Fruit fly (Drosophila melanogaster) whole organism, embryonic: Measurements from ENCODE around the gene Ythdc1.

Source experiments
- Ada2b ChIP-seq: fragments of 200-800 bp; sonication (Bioruptor generic); IDR thresholded peaks from 2 replicates; pipeline ENCODE4 v1.3.6; 2022; ENCODE audit warnings: missing biosample characterization, missing genetic modification characterization
- CG10274 ChIP-seq: fragments of 200-800 bp; sonication (Bioruptor generic); optimal IDR thresholded peaks from 3 replicates; lab custom pipeline; 2017; ENCODE audit warnings: missing biosample characterization, mild to moderate bottlenecking, missing genetic modification characterization
- CG11085 ChIP-seq: fragments of 200-800 bp; sonication (Bioruptor generic); IDR thresholded peaks from 2 replicates; pipeline ENCODE4 v1.3.6; 2022; ENCODE audit warnings: missing biosample characterization, missing genetic modification characterization
- CG11093 ChIP-seq: fragments of 200-800 bp; sonication (Bioruptor generic); IDR thresholded peaks from 3 replicates; pipeline ENCODE4 v1.3.6; 2022; ENCODE audit warnings: missing biosample characterization, missing genetic modification characterization
- CG12071 ChIP-seq: fragments of 200-800 bp; sonication (Bioruptor generic); optimal IDR thresholded peaks from 3 replicates; lab custom pipeline; 2018; ENCODE audit warnings: missing biosample characterization, mild to moderate bottlenecking, missing genetic modification characterization
- CG12104 ChIP-seq: fragments of 200-800 bp; sonication (Bioruptor generic); optimal IDR thresholded peaks from 3 replicates; lab custom pipeline; 2016; ENCODE audit warnings: missing biosample characterization, missing genetic modification characterization
- CG14014 ChIP-seq: fragments of 200-800 bp; sonication (Bioruptor generic); IDR thresholded peaks from 2 replicates; pipeline ENCODE4 v1.3.6; 2022; ENCODE audit warnings: missing biosample characterization, missing genetic modification characterization
- CG14441 ChIP-seq: fragments of 200-800 bp; sonication (Bioruptor generic); IDR thresholded peaks from 2 replicates; pipeline ENCODE4 v1.3.6; 2022; ENCODE audit warnings: missing biosample characterization, missing genetic modification characterization
- CG14710 ChIP-seq: fragments of 200-800 bp; sonication (Bioruptor generic); optimal IDR thresholded peaks from 3 replicates; lab custom pipeline; 2019; ENCODE audit warnings: missing biosample characterization, mild to moderate bottlenecking, missing genetic modification characterization, moderate library complexity
- CG15011 ChIP-seq: fragments of 200-800 bp; sonication (Bioruptor generic); optimal IDR thresholded peaks from 3 replicates; lab custom pipeline; 2018; ENCODE audit warnings: missing biosample characterization, mild to moderate bottlenecking, missing genetic modification characterization
- CG1603 ChIP-seq: fragments of 200-800 bp; sonication (Bioruptor generic); optimal IDR thresholded peaks from 2 replicates; lab custom pipeline; 2019; ENCODE audit warnings: missing biosample characterization, mild to moderate bottlenecking, missing genetic modification characterization, moderate library complexity
- CG17385 ChIP-seq: fragments of 200-800 bp; sonication (Bioruptor generic); optimal IDR thresholded peaks from 3 replicates; lab custom pipeline; 2018; ENCODE audit warnings: missing biosample characterization, mild to moderate bottlenecking, missing genetic modification characterization
- CG18262 ChIP-seq: fragments of 200-800 bp; optimal IDR thresholded peaks from 3 replicates; lab custom pipeline; 2019; ENCODE audit warnings: missing biosample characterization, mild to moderate bottlenecking, missing genetic modification characterization, moderate library complexity
- CG2120 ChIP-seq: fragments of 200-800 bp; sonication (Bioruptor generic); optimal IDR thresholded peaks from 3 replicates; lab custom pipeline; 2016; ENCODE audit warnings: missing biosample characterization, missing genetic modification characterization
- CG2678 ChIP-seq: fragments of 200-800 bp; sonication (Bioruptor generic); optimal IDR thresholded peaks from 3 replicates; lab custom pipeline; 2019; ENCODE audit warnings: missing biosample characterization, mild to moderate bottlenecking, missing genetic modification characterization, moderate library complexity
- CG34422 ChIP-seq: fragments of 200-800 bp; sonication (Bioruptor generic); IDR thresholded peaks from 3 replicates; pipeline ENCODE4 v1.3.6; 2022; ENCODE audit warnings: missing biosample characterization, missing genetic modification characterization
- CG3847 ChIP-seq: fragments of 200-800 bp; sonication (Bioruptor generic); IDR thresholded peaks from 2 replicates; pipeline ENCODE4 v1.3.6; 2022; ENCODE audit warnings: missing biosample characterization, missing genetic modification characterization
- CG42726 ChIP-seq: fragments of 200-800 bp; sonication (Bioruptor generic); IDR thresholded peaks from 2 replicates; pipeline ENCODE4 v1.3.6; 2022; ENCODE audit warnings: missing biosample characterization, missing genetic modification characterization; ENCODE audit not compliant: partially characterized antibody
- CG4360 ChIP-seq: fragments of 200-800 bp; sonication (Bioruptor generic); IDR thresholded peaks from 2 replicates; pipeline ENCODE4 v1.3.6; 2022; ENCODE audit warnings: missing biosample characterization, missing genetic modification characterization
- CG4707 ChIP-seq: fragments of 200-800 bp; sonication (Bioruptor generic); optimal IDR thresholded peaks from 2 replicates; lab custom pipeline; 2018; ENCODE audit warnings: missing biosample characterization, mild to moderate bottlenecking, missing genetic modification characterization, moderate library complexity
- CG9797 ChIP-seq: fragments of 200-800 bp; sonication (Bioruptor generic); optimal IDR thresholded peaks from 3 replicates; lab custom pipeline; 2018; ENCODE audit warnings: missing biosample characterization, mild to moderate bottlenecking, missing genetic modification characterization
- E2f1 ChIP-seq: fragments of 200-800 bp; sonication (Bioruptor generic); IDR thresholded peaks from 2 replicates; pipeline ENCODE4 v1.3.6; 2022; ENCODE audit warnings: missing biosample characterization, missing genetic modification characterization
- HLH3B ChIP-seq: fragments of 200-800 bp; sonication (Bioruptor generic); IDR thresholded peaks from 2 replicates; pipeline ENCODE4 v1.3.6; 2022; ENCODE audit warnings: missing biosample characterization, missing genetic modification characterization
- Hmr ChIP-seq: fragments of 200-800 bp; sonication (Bioruptor generic); optimal IDR thresholded peaks from 3 replicates; lab custom pipeline; 2017; ENCODE audit warnings: mild to moderate bottlenecking, missing biosample characterization, missing genetic modification reagents, missing genetic modification characterization
- MESR4 ChIP-seq: fragments of 200-800 bp; sonication (Bioruptor generic); optimal IDR thresholded peaks from 2 replicates; lab custom pipeline; 2018; ENCODE audit warnings: missing biosample characterization, mild to moderate bottlenecking, missing genetic modification characterization, moderate library complexity
- Meics ChIP-seq: fragments of 200-800 bp; sonication (Bioruptor generic); optimal IDR thresholded peaks from 2 replicates; lab custom pipeline; 2017; ENCODE audit warnings: missing biosample characterization, mild to moderate bottlenecking, missing genetic modification characterization
- TFAM ChIP-seq: fragments of 200-800 bp; sonication (Bioruptor generic); optimal IDR thresholded peaks from 2 replicates; lab custom pipeline; 2017; ENCODE audit warnings: missing biosample characterization, missing genetic modification characterization, inconsistent platforms
- ap ChIP-seq: fragments of 200-800 bp; sonication (Bioruptor generic); IDR thresholded peaks from 2 replicates; pipeline ENCODE4 v1.3.6; 2022; ENCODE audit warnings: missing biosample characterization, missing genetic modification characterization
- bbx ChIP-seq: fragments of 200-800 bp; sonication (Bioruptor generic); IDR thresholded peaks from 2 replicates; pipeline ENCODE4 v1.3.6; 2022; ENCODE audit warnings: missing biosample characterization, missing genetic modification characterization; ENCODE audit not compliant: partially characterized antibody
- bcd ChIP-seq: fragments of 200-800 bp; sonication (Bioruptor generic); optimal IDR thresholded peaks from 2 replicates; lab custom pipeline; 2017; ENCODE audit warnings: missing biosample characterization, mild to moderate bottlenecking, missing genetic modification characterization
- bowl ChIP-seq: fragments of 200-800 bp; sonication (Bioruptor generic); IDR thresholded peaks from 2 replicates; pipeline ENCODE4 v1.3.6; 2022; ENCODE audit warnings: missing biosample characterization, missing genetic modification characterization
- bsh ChIP-seq, 2 experiments: fragments of 200-800 bp; sonication (Bioruptor generic); optimal IDR thresholded peaks; 2 replicates each; lab custom pipeline; 2017 to 2018; ENCODE audit warnings: mild to moderate bottlenecking in 2 of 2, missing biosample characterization in 2 of 2, missing genetic modification characterization in 2 of 2, moderate library complexity in 1 of 2
- ci ChIP-seq: fragments of 200-800 bp; sonication (Bioruptor generic); IDR thresholded peaks from 3 replicates; pipeline ENCODE4 v1.3.6; 2022; ENCODE audit warnings: missing biosample characterization, missing genetic modification characterization
- crc ChIP-seq: fragments of 200-800 bp; sonication (Bioruptor generic); optimal IDR thresholded peaks from 2 replicates; lab custom pipeline; 2016; ENCODE audit warnings: missing biosample characterization, missing genetic modification characterization
- dmrt11E ChIP-seq: fragments of 200-800 bp; sonication (Bioruptor generic); optimal IDR thresholded peaks from 3 replicates; lab custom pipeline; 2018; ENCODE audit warnings: missing biosample characterization, mild to moderate bottlenecking, missing genetic modification characterization, moderate library complexity
- fd64A ChIP-seq: fragments of 200-800 bp; sonication (Bioruptor generic); optimal IDR thresholded peaks from 3 replicates; lab custom pipeline; 2018; ENCODE audit warnings: missing biosample characterization, mild to moderate bottlenecking, missing genetic modification characterization
- gsb-n ChIP-seq: fragments of 200-800 bp; sonication (Bioruptor generic); optimal IDR thresholded peaks from 3 replicates; lab custom pipeline; 2018; ENCODE audit warnings: missing biosample characterization, mild to moderate bottlenecking, missing genetic modification characterization
- ken ChIP-seq: fragments of 200-800 bp; sonication (Bioruptor generic); IDR thresholded peaks from 3 replicates; pipeline ENCODE4 v1.3.6; 2022; ENCODE audit warnings: missing biosample characterization, missing genetic modification characterization
- kni ChIP-seq: fragments of 200-800 bp; sonication (Bioruptor generic); optimal IDR thresholded peaks from 3 replicates; lab custom pipeline; 2017; ENCODE audit warnings: mild to moderate bottlenecking, missing biosample characterization, missing genetic modification reagents, missing genetic modification characterization
- lab ChIP-seq: fragments of 200-800 bp; sonication (Bioruptor generic); optimal IDR thresholded peaks from 3 replicates; lab custom pipeline; 2017; ENCODE audit warnings: missing biosample characterization, missing genetic modification characterization, mild to moderate bottlenecking, moderate library complexity, missing genetic modification reagents
- repo ChIP-seq: fragments of 200-800 bp; sonication (Bioruptor generic); optimal IDR thresholded peaks from 2 replicates; lab custom pipeline; 2016; ENCODE audit warnings: missing biosample characterization, missing genetic modification characterization
- sens ChIP-seq: fragments of 200-800 bp; sonication (Bioruptor generic); peaks from one replicate; lab custom pipeline; 2016; ENCODE audit warnings: missing biosample characterization, missing genetic modification characterization
- seq ChIP-seq: fragments of 200-800 bp; sonication (Bioruptor generic); IDR thresholded peaks from 2 replicates; pipeline ENCODE4 v1.3.6; 2022; ENCODE audit warnings: missing biosample characterization, missing genetic modification characterization
- sug ChIP-seq: fragments of 200-800 bp; optimal IDR thresholded peaks from 2 replicates; lab custom pipeline; 2019; ENCODE audit warnings: missing biosample characterization, mild to moderate bottlenecking, missing genetic modification characterization, moderate library complexity
- unpg ChIP-seq: fragments of 200-800 bp; sonication (Bioruptor generic); optimal IDR thresholded peaks from 3 replicates; lab custom pipeline; 2018; ENCODE audit warnings: missing biosample characterization, mild to moderate bottlenecking, missing genetic modification characterization, moderate library complexity
- vvl ChIP-seq: fragments of 200-800 bp; sonication (Bioruptor generic); IDR thresholded peaks from 2 replicates; pipeline ENCODE4 v1.3.6; 2022; ENCODE audit warnings: missing biosample characterization, missing genetic modification characterization
- wek ChIP-seq: fragments of 200-800 bp; sonication (Bioruptor generic); optimal IDR thresholded peaks from 3 replicates; lab custom pipeline; 2018; ENCODE audit warnings: missing biosample characterization, mild to moderate bottlenecking, missing genetic modification characterization, moderate library complexity

Gene Ythdc1

dm6 chr3L:3390525-3390924, 16.6 kb upstream of the Ythdc1 start (continued):
- TF ChIP-seq kni (GFP tag; lab: Kevin White, UChicago) (peak; percentile 57), sens (GFP tag; lab: Kevin White, UChicago) (peak; percentile 79), CG15011 (GFP tag; lab: Kevin White, UChicago) (peak; percentile 22), CG14441 (peak; percentile 38; the same call in 1 of the 2 replicates), CG10274 (GFP tag; lab: Kevin White, UChicago) (no peak), E2f1 (0 out of 2 replicates have a peak, but pooled peaks have one; percentile 23), bbx (no peak), CG14710 (peak; percentile 2), CG2120 (GFP tag; lab: Kevin White, UChicago) (peak; percentile 6), CG4707 (GFP tag; lab: Kevin White, UChicago) (peak; percentile 33), CG14014 (GFP tag; lab: Robert Waterston, UW) (peak; percentile 19; the same call in 1 of the 2 replicates), CG12071 (GFP tag; lab: Kevin White, UChicago) (peak; percentile 14), CG3847 (GFP tag; lab: Robert Waterston, UW) (no peak), HLH3B (GFP tag; lab: Robert Waterston, UW) (peak; percentile 27; the same call in 1 of the 2 replicates), CG18262 (tag; lab: Kevin White, UChicago) (no peak), CG4360 (GFP tag; lab: Robert Waterston, UW) (0 out of 2 replicates have a peak, but pooled peaks have one; percentile 10), unpg (GFP tag; lab: Kevin White, UChicago) (peak; percentile 1), Meics (GFP tag; lab: Kevin White, UChicago) (no peak), vvl (0 out of 2 replicates have a peak, but pooled peaks have one; percentile 7), MESR4 (no peak), wek (GFP tag; lab: Kevin White, UChicago) (peak; percentile 56), lab (GFP tag; lab: Kevin White, UChicago) (peak; percentile 22), CG34422 (GFP tag; lab: Robert Waterston, UW) (no peak), dmrt11E (tag; lab: Kevin White, UChicago) (peak; percentile 42), gsb-n (tag; lab: Kevin White, UChicago) (peak; percentile 10), fd64A (GFP tag; lab: Kevin White, UChicago) (peak; percentile 23), bcd (GFP tag; lab: Kevin White, UChicago) (peak; percentile 32), CG2678 (tag; lab: Kevin White, UChicago) (peak; percentile 26), bsh (GFP tag; optimal IDR thresholded peaks at IDR 0.05; lab: Kevin White, UChicago) (peak in 1 of 2 experiments; percentile 26), repo (GFP tag; lab: Kevin White, UChicago) (no peak), CG11085 (no peak), bowl (GFP tag; lab: Robert Waterston, UW) (no peak), TFAM (GFP tag; lab: Kevin White, UChicago) (no peak), CG9797 (GFP tag; lab: Kevin White, UChicago) (peak; percentile 1), CG12104 (GFP tag; lab: Kevin White, UChicago) (no peak), crc (no peak), CG17385 (peak; percentile 10), Ada2b (GFP tag; lab: Robert Waterston, UW) (no peak), ap (GFP tag; lab: Robert Waterston, UW) (no peak), CG42726 (GFP tag; lab: Robert Waterston, UW) (no peak), seq (GFP tag; lab: Robert Waterston, UW) (0 out of 2 replicates have a peak, but pooled peaks have one; percentile 35), ci (0 out of 3 replicates have a peak, but pooled peaks have one; percentile 51), CG1603 (peak; percentile 49), CG11093 (GFP tag; lab: Robert Waterston, UW) (no peak), Hmr (GFP tag; lab: Kevin White, UChicago) (peak; percentile 25), sug (tag; lab: Kevin White, UChicago) (no peak), ken (GFP tag; lab: Robert Waterston, UW) (0 out of 3 replicates have a peak, but pooled peaks have one; percentile 38)
